Worm (Caenorhabditis elegans) whole organism, mixed stage, embryonic: ENCODE measurements around the gene nlp-28.

Source experiments
- M03D4.4 ChIP-seq: sonication (generic microtip); optimal IDR thresholded peaks from 2 replicates; lab custom pipeline; 2017; ENCODE audit warnings: mild to moderate bottlenecking, missing genetic modification characterization, missing compliant biosample characterization
- bed-3 ChIP-seq: fragments of 200-800 bp; sonication (Bioruptor generic); optimal IDR thresholded peaks from 3 replicates; lab custom pipeline; 2018; ENCODE audit warnings: mild to moderate bottlenecking, missing genetic modification characterization, moderate library complexity, missing compliant biosample characterization
- blmp-1 ChIP-seq: fragments of 150-350 bp; optimal IDR thresholded peaks from 2 replicates; lab custom pipeline; 2014; ENCODE audit warnings: missing biosample characterization, missing genetic modification characterization
- ceh-39 ChIP-seq: fragments of 150-350 bp; optimal IDR thresholded peaks from 2 replicates; lab custom pipeline; 2014; ENCODE audit warnings: missing biosample characterization, missing genetic modification characterization
- ceh-83 ChIP-seq: fragments of 200-800 bp; sonication (Bioruptor generic); optimal IDR thresholded peaks from 2 replicates; lab custom pipeline; 2018; ENCODE audit warnings: mild to moderate bottlenecking, missing genetic modification characterization, missing compliant biosample characterization
- ces-1 ChIP-seq: fragments of 150-350 bp; optimal IDR thresholded peaks from 2 replicates; lab custom pipeline; 2014; ENCODE audit warnings: missing biosample characterization, missing genetic modification reagents, missing genetic modification characterization
- cnd-1 ChIP-seq: fragments of 200-800 bp; sonication (Bioruptor generic); optimal IDR thresholded peaks from 2 replicates; lab custom pipeline; 2018; ENCODE audit warnings: mild to moderate bottlenecking, missing genetic modification characterization, missing compliant biosample characterization
- drap-1 ChIP-seq: fragments of 200-800 bp; sonication (Bioruptor generic); optimal IDR thresholded peaks from 3 replicates; lab custom pipeline; 2018; ENCODE audit warnings: mild to moderate bottlenecking, missing genetic modification characterization, missing compliant biosample characterization
- elt-1 ChIP-seq: sonication (generic microtip); optimal IDR thresholded peaks from 2 replicates; lab custom pipeline; 2017; ENCODE audit warnings: missing genetic modification characterization, mild to moderate bottlenecking, missing compliant biosample characterization, antibody characterized with exemption, moderate library complexity, borderline replicate concordance; ENCODE audit not compliant: insufficient read depth
- elt-3 ChIP-seq: fragments of 150-350 bp; optimal IDR thresholded peaks from 2 replicates; lab custom pipeline; 2014; ENCODE audit warnings: missing biosample characterization, missing genetic modification characterization
- ham-2 ChIP-seq: fragments of 200-800 bp; sonication (Bioruptor generic); optimal IDR thresholded peaks from 2 replicates; lab custom pipeline; 2018; ENCODE audit warnings: mild to moderate bottlenecking, missing genetic modification characterization, missing compliant biosample characterization
- lin-13 ChIP-seq: fragments of 150-350 bp; optimal IDR thresholded peaks from 2 replicates; lab custom pipeline; 2014; ENCODE audit warnings: missing biosample characterization, missing genetic modification characterization
- lsy-2 ChIP-seq: fragments of 150-350 bp; optimal IDR thresholded peaks from 2 replicates; lab custom pipeline; 2014; ENCODE audit warnings: missing biosample characterization, missing genetic modification characterization
- mep-1 ChIP-seq: fragments of 150-350 bp; optimal IDR thresholded peaks from 2 replicates; lab custom pipeline; 2017; ENCODE audit warnings: missing biosample characterization, missing genetic modification reagents, missing genetic modification characterization, inconsistent platforms
- mls-2 ChIP-seq: sonication (generic microtip); optimal IDR thresholded peaks from 2 replicates; lab custom pipeline; 2016; ENCODE audit warnings: mild to moderate bottlenecking, missing genetic modification characterization, moderate library complexity, missing compliant biosample characterization
- nhr-12 ChIP-seq: fragments of 150-350 bp; optimal IDR thresholded peaks from 2 replicates; lab custom pipeline; 2014; ENCODE audit warnings: missing biosample characterization, missing genetic modification characterization
- nhr-2 ChIP-seq: fragments of 150-350 bp; optimal IDR thresholded peaks from 2 replicates; lab custom pipeline; 2014; ENCODE audit warnings: missing biosample characterization, missing genetic modification characterization
- nhr-237 ChIP-seq: fragments of 150-350 bp; optimal IDR thresholded peaks from 2 replicates; lab custom pipeline; 2014; ENCODE audit warnings: missing biosample characterization, missing genetic modification characterization
- nhr-28 ChIP-seq: fragments of 150-350 bp; optimal IDR thresholded peaks from 2 replicates; lab custom pipeline; 2014; ENCODE audit warnings: missing biosample characterization, missing genetic modification characterization
- nhr-76 ChIP-seq: sonication (generic microtip); optimal IDR thresholded peaks from 2 replicates; lab custom pipeline; 2017; ENCODE audit warnings: missing biosample characterization, missing genetic modification characterization
- pha-4 ChIP-seq: fragments of 150-350 bp; optimal IDR thresholded peaks from 2 replicates; lab custom pipeline; 2018; ENCODE audit warnings: missing biosample characterization, missing genetic modification reagents, missing genetic modification characterization
- sem-2 ChIP-seq: fragments of 200-800 bp; sonication (Bioruptor generic); optimal IDR thresholded peaks from 2 replicates; lab custom pipeline; 2018; ENCODE audit warnings: mild to moderate bottlenecking, missing genetic modification characterization, missing compliant biosample characterization
- snpc-4 ChIP-seq: fragments of 150-350 bp; optimal IDR thresholded peaks from 2 replicates; lab custom pipeline; 2014; ENCODE audit warnings: missing biosample characterization, missing genetic modification characterization
- tbx-8 ChIP-seq: fragments of 200-800 bp; sonication (Bioruptor generic); optimal IDR thresholded peaks from 2 replicates; lab custom pipeline; 2018; ENCODE audit warnings: mild to moderate bottlenecking, missing genetic modification characterization, moderate library complexity, missing compliant biosample characterization
- unc-120 ChIP-seq: sonication (generic microtip); optimal IDR thresholded peaks from 2 replicates; lab custom pipeline; 2017; ENCODE audit warnings: missing genetic modification characterization, missing compliant biosample characterization; ENCODE audit not compliant: poor library complexity, severe bottlenecking
- unc-39 ChIP-seq: fragments of 150-350 bp; optimal IDR thresholded peaks from 2 replicates; lab custom pipeline; 2014; ENCODE audit warnings: missing biosample characterization, missing genetic modification characterization
- unc-62 ChIP-seq: fragments of 150-350 bp; optimal IDR thresholded peaks from 2 replicates; lab custom pipeline; 2014; ENCODE audit warnings: missing biosample characterization, missing genetic modification reagents, missing genetic modification characterization
- zip-8 ChIP-seq: fragments of 150-350 bp; optimal IDR thresholded peaks from 2 replicates; lab custom pipeline; 2014; ENCODE audit warnings: missing biosample characterization, missing genetic modification characterization
- ztf-11 ChIP-seq: fragments of 150-350 bp; optimal IDR thresholded peaks from 2 replicates; lab custom pipeline; 2014; ENCODE audit warnings: missing biosample characterization, missing genetic modification characterization

The nlp-28 gene

DNA sequence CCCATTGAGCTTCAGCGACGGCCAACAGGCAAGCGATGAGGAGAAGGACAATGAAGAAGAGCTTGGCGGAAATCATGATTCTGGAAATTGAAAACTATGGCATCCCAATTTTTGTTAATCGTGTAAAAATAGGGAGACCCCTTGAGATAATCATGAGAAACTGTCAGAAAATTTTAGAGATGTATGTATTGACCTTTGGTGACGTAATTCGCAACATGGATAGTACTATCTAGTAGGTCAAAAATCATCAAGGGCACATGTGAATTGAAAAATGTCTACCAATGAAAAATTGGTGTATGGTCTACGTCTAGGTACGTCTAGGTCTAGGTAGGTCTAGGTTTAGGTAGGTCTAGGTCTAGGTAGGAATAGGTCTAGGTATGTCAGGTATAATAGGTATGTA, 8.6 kb upstream of the nlp-28 start, which contains the start of gene nlp-34:
Gene nlp-34, minus strand, starts transcription at position 82 of the 400 bp plus-strand sequence.
- TF ChIP-seq ztf-11 (tag; lab: Kevin White, UChicago) (no peak), mep-1 (tag; lab: Kevin White, UChicago) (no peak), zip-8 (tag; lab: Kevin White, UChicago) (no peak), unc-62 (GFP tag; lab: Kevin White, UChicago) (no peak), nhr-12 (tag; lab: Kevin White, UChicago) (no peak)

DNA sequence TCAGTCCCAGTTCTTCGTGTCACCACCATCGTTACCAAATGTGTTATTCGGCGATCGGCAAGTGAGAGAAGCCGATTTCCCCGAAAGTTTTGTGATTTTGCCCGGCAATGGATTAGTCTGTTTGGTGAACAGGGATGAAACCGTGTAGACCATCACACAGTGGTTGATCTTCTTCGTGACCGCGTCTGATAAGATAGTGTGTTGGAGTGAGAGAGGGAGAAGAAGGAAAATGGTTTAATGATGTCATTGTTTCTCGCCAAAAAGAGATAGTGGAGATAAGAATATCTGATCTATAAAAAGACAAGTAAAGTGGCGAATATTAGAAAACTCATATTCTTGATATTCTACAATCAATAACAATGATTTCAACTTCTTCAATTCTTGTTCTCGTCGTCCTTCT, 7.9 kb upstream of the nlp-28 start, which contains the start of gene nlp-31:
Gene nlp-31, plus strand, starts transcription at position 237 of the 400 bp plus-strand sequence.
- TF ChIP-seq nhr-28 (tag; lab: Kevin White, UChicago) (no peak), bed-3 (GFP tag; lab: Kevin White, UChicago) (no peak), ces-1 (GFP tag; lab: Kevin White, UChicago) (no peak), blmp-1 (tag; lab: Kevin White, UChicago) (no peak), elt-3 (peak; percentile 93), nhr-237 (tag; lab: Kevin White, UChicago) (peak; percentile 15), unc-62 (GFP tag; lab: Kevin White, UChicago) (no peak), zip-8 (tag; lab: Kevin White, UChicago) (no peak), elt-1 (tag; lab: Kevin White, UChicago) (peak; percentile 13), sem-2 (GFP tag; lab: Kevin White, UChicago) (no peak), unc-39 (tag; lab: Kevin White, UChicago) (no peak), ceh-39 (tag; lab: Kevin White, UChicago) (no peak), lin-13 (tag; lab: Kevin White, UChicago) (no peak), cnd-1 (tag; lab: Kevin White, UChicago) (no peak)

DNA sequence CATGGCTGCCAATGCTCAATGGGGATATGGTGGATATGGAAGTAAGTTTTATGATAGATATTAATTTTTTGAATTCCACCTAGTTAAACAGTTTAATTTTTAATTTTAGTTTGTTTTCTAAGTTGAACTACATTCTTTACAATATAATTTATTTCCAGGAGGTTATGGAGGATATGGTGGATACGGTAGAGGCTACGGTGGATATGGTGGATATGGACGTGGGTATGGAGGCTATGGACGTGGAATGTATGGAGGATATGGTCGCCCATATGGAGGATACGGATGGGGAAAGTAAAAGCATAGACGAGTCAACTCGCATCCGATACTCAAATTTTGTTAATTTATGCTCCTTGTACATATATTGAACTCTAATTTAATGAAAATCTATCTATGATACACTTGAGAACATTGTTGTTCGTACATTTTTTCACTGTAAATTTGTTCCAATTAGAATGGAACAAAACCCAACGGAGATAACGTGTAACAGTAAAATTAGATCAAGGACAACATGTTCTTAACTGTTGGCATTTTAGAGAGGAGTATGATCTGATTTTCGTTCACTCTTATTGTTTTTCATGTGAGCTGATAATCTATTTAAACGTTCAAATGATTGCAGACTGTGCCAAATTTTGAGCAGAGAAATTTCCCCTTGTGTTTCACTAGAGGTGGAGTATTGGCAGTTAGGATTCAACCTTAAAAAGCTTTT, 7.3 kb upstream of the nlp-28 start:
- no peak for TF ChIP-seq tbx-8 (GFP tag; lab: Kevin White, UChicago)
- no peak for TF ChIP-seq ceh-39 (tag; lab: Kevin White, UChicago)
- TF ChIP-seq ham-2: no peak
- TF ChIP-seq drap-1 (GFP tag; lab: Kevin White, UChicago): no peak
- no peak for TF ChIP-seq ceh-83 (GFP tag; lab: Kevin White, UChicago)
- no peak for TF ChIP-seq snpc-4 (tag; lab: Kevin White, UChicago)
- TF ChIP-seq mls-2 (tag; lab: Kevin White, UChicago): no peak
- no peak for TF ChIP-seq nhr-237 (tag; lab: Kevin White, UChicago)
- TF ChIP-seq zip-8 (tag; lab: Kevin White, UChicago): no peak
- no peak for TF ChIP-seq unc-120
- no peak for TF ChIP-seq nhr-76
- no peak for TF ChIP-seq nhr-12 (tag; lab: Kevin White, UChicago)
- no peak for TF ChIP-seq ces-1 (GFP tag; lab: Kevin White, UChicago)
- TF ChIP-seq pha-4: no peak
- no peak for TF ChIP-seq blmp-1 (tag; lab: Kevin White, UChicago)

DNA sequence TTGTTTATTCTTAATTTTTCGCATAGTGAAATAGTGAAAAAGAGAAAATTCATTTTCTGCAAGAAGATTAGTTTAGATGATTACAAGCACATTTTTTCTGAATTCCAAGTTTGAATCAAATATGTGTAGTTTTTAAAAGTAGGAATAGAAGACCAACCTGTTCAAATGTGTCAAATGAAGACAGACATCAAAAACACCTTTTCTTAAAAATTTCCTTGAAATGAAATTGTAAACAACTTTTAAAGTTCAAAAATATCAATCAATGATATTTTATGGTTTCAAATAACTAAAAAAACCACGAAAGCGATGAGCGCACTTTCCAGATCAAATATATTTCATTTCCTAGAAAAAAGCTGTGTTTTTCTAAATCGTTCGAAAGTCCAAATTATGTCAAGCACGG, 6.0 kb upstream of the nlp-28 start, which contains the start of gene nlp-30:
Gene nlp-30, plus strand, starts transcription at position 301 of the 400 bp plus-strand sequence.
- TF ChIP-seq nhr-12 (tag; lab: Kevin White, UChicago): no peak
- no peak for TF ChIP-seq lin-13 (tag; lab: Kevin White, UChicago)
- no peak for TF ChIP-seq zip-8 (tag; lab: Kevin White, UChicago)
- no peak for TF ChIP-seq nhr-28 (tag; lab: Kevin White, UChicago)
- TF ChIP-seq ceh-39 (tag; lab: Kevin White, UChicago): no peak
- TF ChIP-seq unc-120: no peak
- TF ChIP-seq drap-1 (GFP tag; lab: Kevin White, UChicago): no peak
- TF ChIP-seq ces-1 (GFP tag; lab: Kevin White, UChicago): no peak
- TF ChIP-seq lsy-2 (tag; lab: Kevin White, UChicago): no peak
- TF ChIP-seq mls-2 (tag; lab: Kevin White, UChicago): no peak
- no peak for TF ChIP-seq M03D4.4 (tag; lab: Kevin White, UChicago)
- no peak for TF ChIP-seq nhr-2
- no peak for TF ChIP-seq pha-4
- TF ChIP-seq elt-3: no peak
- TF ChIP-seq sem-2 (GFP tag; lab: Kevin White, UChicago): no peak
- TF ChIP-seq ztf-11 (tag; lab: Kevin White, UChicago): no peak

DNA sequence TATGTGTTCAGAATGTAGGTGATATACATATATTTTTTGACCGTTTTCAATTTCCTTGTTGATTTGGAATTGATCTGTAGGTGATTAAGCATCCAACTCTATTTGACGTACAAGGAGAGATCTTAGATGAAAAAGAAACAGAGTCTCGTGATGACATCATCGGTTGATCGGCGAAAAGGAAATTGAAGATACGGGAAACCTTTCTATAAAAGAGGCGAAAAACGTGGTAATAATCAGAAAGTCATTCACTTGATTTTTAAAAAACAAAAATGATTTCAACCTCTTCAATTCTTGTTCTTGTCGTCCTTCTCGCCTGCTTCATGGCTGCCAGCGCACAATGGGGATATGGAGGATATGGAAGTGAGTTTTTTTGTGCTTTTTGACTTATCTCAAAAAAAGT, 3.5 kb upstream of the nlp-28 start, which contains the start of gene nlp-29:
Gene nlp-29, plus strand, starts transcription at position 248 of the 400 bp plus-strand sequence.
- no peak for TF ChIP-seq nhr-2
- no peak for TF ChIP-seq blmp-1 (tag; lab: Kevin White, UChicago)
- TF ChIP-seq mls-2 (tag; lab: Kevin White, UChicago): no peak
- no peak for TF ChIP-seq cnd-1 (tag; lab: Kevin White, UChicago)
- TF ChIP-seq drap-1 (GFP tag; lab: Kevin White, UChicago): no peak
- TF ChIP-seq elt-3: no peak
- no peak for TF ChIP-seq sem-2 (GFP tag; lab: Kevin White, UChicago)
- no peak for TF ChIP-seq M03D4.4 (tag; lab: Kevin White, UChicago)
